Fruit fly (Drosophila melanogaster) whole organism, adult: ENCODE data around the gene Ldsdh1.

Experiments
- CG12768 ChIP-seq: fragments of 200-800 bp; sonication (Bioruptor generic); optimal IDR thresholded peaks from 2 replicates; lab custom pipeline; 2017; ENCODE audit warnings: missing biosample characterization, missing genetic modification characterization, mild to moderate bottlenecking, moderate library complexity, missing genetic modification reagents
- CG14711 ChIP-seq: fragments of 200-800 bp; sonication (Bioruptor generic); optimal IDR thresholded peaks from 2 replicates; lab custom pipeline; 2018; ENCODE audit warnings: missing biosample characterization, mild to moderate bottlenecking, missing genetic modification characterization, moderate library complexity
- CG1620 ChIP-seq: fragments of 200-800 bp; sonication (Bioruptor generic); optimal IDR thresholded peaks from 2 replicates; lab custom pipeline; 2016; ENCODE audit warnings: missing biosample characterization, missing genetic modification characterization
- CG7101 ChIP-seq: fragments of 200-800 bp; sonication (Bioruptor generic); optimal IDR thresholded peaks from 2 replicates; lab custom pipeline; 2018; ENCODE audit warnings: missing biosample characterization, mild to moderate bottlenecking, missing genetic modification characterization, moderate library complexity
- Hr96 ChIP-seq: fragments of 200-800 bp; sonication (Bioruptor generic); optimal IDR thresholded peaks from 2 replicates; lab custom pipeline; 2016; ENCODE audit warnings: missing biosample characterization, missing genetic modification characterization
- Mnt ChIP-seq: fragments of 200-800 bp; sonication (Bioruptor generic); optimal IDR thresholded peaks from 2 replicates; lab custom pipeline; 2016; ENCODE audit warnings: missing biosample characterization, mild to moderate bottlenecking, missing genetic modification characterization
- kay ChIP-seq: fragments of 200-800 bp; sonication (Bioruptor generic); peaks from one replicate; lab custom pipeline; 2016; ENCODE audit warnings: missing biosample characterization, missing genetic modification characterization, borderline replicate concordance

DNA sequence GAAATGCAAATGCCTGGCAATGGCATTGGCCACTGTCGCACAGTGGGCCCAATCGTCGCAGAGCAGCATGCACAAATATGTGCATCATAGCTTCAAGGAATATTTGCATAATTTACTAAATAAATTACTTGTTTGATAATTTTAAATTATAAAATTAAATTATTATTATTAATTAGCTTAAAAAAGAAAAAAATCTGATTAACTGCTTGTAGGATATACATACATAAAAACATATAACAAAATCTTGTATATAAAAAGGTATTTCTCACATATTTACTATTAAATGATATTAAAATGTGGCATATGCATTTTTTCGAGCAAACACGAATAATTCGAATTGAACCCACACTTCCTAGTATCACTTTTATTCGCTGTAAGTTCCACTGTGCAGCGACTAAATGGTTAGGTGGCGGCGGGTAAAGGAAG, 43.8 kb upstream of the Ldsdh1 start:
- TF ChIP-seq CG14711, result no peak
- no peak for TF ChIP-seq CG12768
- TF ChIP-seq CG1620 (GFP tag; lab: Kevin White, UChicago), result no peak
- TF ChIP-seq kay, result no peak
- no peak for TF ChIP-seq Hr96 (GFP tag; lab: Kevin White, UChicago)
- TF ChIP-seq Mnt (GFP tag; lab: Kevin White, UChicago), result no peak
- no peak for TF ChIP-seq CG7101 (tag; lab: Kevin White, UChicago)
